Worm (Caenorhabditis elegans) whole organism, late embryonic: ENCODE data around the gene pgph-1.
A peak's percentile ranks its signal among the peaks of the same experiment; 100 is the strongest.

Experiments used
- F13H6.1 ChIP-seq: sonication (generic microtip); optimal IDR thresholded peaks from 2 replicates; lab custom pipeline; 2016; ENCODE audit warnings: missing genetic modification characterization, missing compliant biosample characterization
- K09A11.1 ChIP-seq: sonication (generic microtip); optimal IDR thresholded peaks from 2 replicates; lab custom pipeline; 2017; ENCODE audit warnings: antibody characterized with exemption, mild to moderate bottlenecking, missing genetic modification characterization, missing compliant biosample characterization; ENCODE audit not compliant: insufficient read depth
- ceh-14 ChIP-seq: sonication (generic microtip); optimal IDR thresholded peaks from 2 replicates; lab custom pipeline; 2016; ENCODE audit warnings: missing genotype, missing genetic modification characterization, missing compliant biosample characterization
- ceh-18 ChIP-seq: sonication (generic microtip); optimal IDR thresholded peaks from 2 replicates; lab custom pipeline; 2016; ENCODE audit warnings: missing genetic modification characterization, missing compliant biosample characterization
- ceh-19 ChIP-seq: fragments of 200-800 bp; sonication (Bioruptor generic); optimal IDR thresholded peaks from 2 replicates; lab custom pipeline; 2018; ENCODE audit warnings: mild to moderate bottlenecking, missing genetic modification characterization, missing compliant biosample characterization
- ceh-2 ChIP-seq: sonication (generic microtip); optimal IDR thresholded peaks from 2 replicates; lab custom pipeline; 2016; ENCODE audit warnings: missing genotype, missing genetic modification characterization, missing compliant biosample characterization
- ceh-24 ChIP-seq: sonication (generic microtip); optimal IDR thresholded peaks from 2 replicates; lab custom pipeline; 2016; ENCODE audit warnings: mild to moderate bottlenecking, missing genetic modification characterization, missing compliant biosample characterization
- ceh-30 ChIP-seq: fragments of 150-350 bp; optimal IDR thresholded peaks from 2 replicates; lab custom pipeline; 2014; ENCODE audit warnings: missing biosample characterization, missing genetic modification characterization
- ceh-45 ChIP-seq: fragments of 200-800 bp; sonication (Bioruptor generic); IDR thresholded peaks from 2 replicates; pipeline ENCODE4 v1.3.6; 2022; ENCODE audit warnings: missing genetic modification reagents, missing genetic modification characterization, missing compliant biosample characterization
- ceh-48 ChIP-seq: sonication (generic microtip); optimal IDR thresholded peaks from 2 replicates; lab custom pipeline; 2016; ENCODE audit warnings: missing genetic modification characterization, inconsistent platforms, missing compliant biosample characterization
- che-1 ChIP-seq: sonication (generic microtip); optimal IDR thresholded peaks from 2 replicates; lab custom pipeline; 2016; ENCODE audit warnings: mild to moderate bottlenecking, missing genetic modification characterization, missing compliant biosample characterization
- dmd-4 ChIP-seq: sonication (generic microtip); optimal IDR thresholded peaks from 2 replicates; lab custom pipeline; 2016; ENCODE audit warnings: borderline replicate concordance, missing genetic modification characterization, missing compliant biosample characterization
- elt-2 ChIP-seq: sonication (generic microtip); optimal IDR thresholded peaks from 2 replicates; lab custom pipeline; 2016; ENCODE audit warnings: missing genetic modification reagents, missing genetic modification characterization, missing compliant biosample characterization
- ets-4 ChIP-seq: sonication (generic microtip); optimal IDR thresholded peaks from 2 replicates; lab custom pipeline; 2016; ENCODE audit warnings: missing genetic modification characterization, missing compliant biosample characterization
- eyg-1 ChIP-seq: sonication (generic microtip); optimal IDR thresholded peaks from 2 replicates; lab custom pipeline; 2016; ENCODE audit warnings: missing genotype, missing genetic modification characterization, missing compliant biosample characterization
- fkh-10 ChIP-seq: fragments of 150-350 bp; optimal IDR thresholded peaks from 2 replicates; lab custom pipeline; 2014; ENCODE audit warnings: missing biosample characterization, missing genetic modification reagents, missing genetic modification characterization
- hlh-13 ChIP-seq: fragments of 200-800 bp; sonication (Bioruptor generic); optimal IDR thresholded peaks from 2 replicates; lab custom pipeline; 2018; ENCODE audit warnings: mild to moderate bottlenecking, missing genetic modification characterization, missing compliant biosample characterization
- hlh-15 ChIP-seq: sonication (generic microtip); optimal IDR thresholded peaks from 2 replicates; lab custom pipeline; 2016; ENCODE audit warnings: missing genetic modification characterization, missing compliant biosample characterization
- hlh-6 ChIP-seq: sonication (generic microtip); optimal IDR thresholded peaks from 2 replicates; lab custom pipeline; 2016; ENCODE audit warnings: missing genotype, missing genetic modification characterization, missing compliant biosample characterization
- hlh-8 ChIP-seq: sonication (generic microtip); optimal IDR thresholded peaks from 2 replicates; lab custom pipeline; 2016; ENCODE audit warnings: missing genotype, missing genetic modification characterization, missing compliant biosample characterization
- madf-2 ChIP-seq: sonication (generic microtip); optimal IDR thresholded peaks from 2 replicates; lab custom pipeline; 2017; ENCODE audit warnings: missing genetic modification characterization, missing compliant biosample characterization
- mec-3 ChIP-seq: sonication (generic microtip); optimal IDR thresholded peaks from 2 replicates; lab custom pipeline; 2016; ENCODE audit warnings: borderline replicate concordance, missing genetic modification characterization, missing compliant biosample characterization
- nhr-232 ChIP-seq: sonication (generic microtip); optimal IDR thresholded peaks from 2 replicates; lab custom pipeline; 2016; ENCODE audit warnings: missing genetic modification characterization, missing compliant biosample characterization
- npax-4 ChIP-seq: sonication (generic microtip); optimal IDR thresholded peaks from 2 replicates; lab custom pipeline; 2016; ENCODE audit warnings: missing genetic modification characterization, missing compliant biosample characterization
- odd-2 ChIP-seq: sonication (generic microtip); optimal IDR thresholded peaks from 2 replicates; lab custom pipeline; 2017; ENCODE audit warnings: antibody characterized with exemption, mild to moderate bottlenecking, missing genetic modification characterization, missing compliant biosample characterization
- pha-2 ChIP-seq: sonication (generic microtip); optimal IDR thresholded peaks from 2 replicates; lab custom pipeline; 2017; ENCODE audit warnings: mild to moderate bottlenecking, missing genetic modification characterization, missing compliant biosample characterization
- pha-4 ChIP-seq: fragments of 150-350 bp; optimal IDR thresholded peaks from 2 replicates; lab custom pipeline; 2018; ENCODE audit warnings: missing biosample characterization, missing genetic modification reagents, missing genetic modification characterization
- pqm-1 ChIP-seq: sonication (generic microtip); optimal IDR thresholded peaks from 2 replicates; lab custom pipeline; 2016; ENCODE audit warnings: missing genetic modification characterization, missing compliant biosample characterization
- pros-1 ChIP-seq: fragments of 150-350 bp; optimal IDR thresholded peaks from 2 replicates; lab custom pipeline; 2014; ENCODE audit warnings: missing biosample characterization, missing genetic modification reagents, missing genetic modification characterization
- ref-2 ChIP-seq: sonication (generic microtip); optimal IDR thresholded peaks from 2 replicates; lab custom pipeline; 2016; ENCODE audit warnings: missing genetic modification characterization, missing compliant biosample characterization
- rnt-1 ChIP-seq: sonication (generic microtip); optimal IDR thresholded peaks from 2 replicates; lab custom pipeline; 2016; ENCODE audit warnings: missing genetic modification characterization, missing compliant biosample characterization
- sdc-2 ChIP-seq: sonication (generic microtip); optimal IDR thresholded peaks from 2 replicates; lab custom pipeline; 2016; ENCODE audit warnings: missing genotype, missing genetic modification characterization, missing compliant biosample characterization
- sox-2 ChIP-seq: fragments of 200-800 bp; sonication (Bioruptor generic); IDR thresholded peaks from 2 replicates; pipeline ENCODE4 v1.3.6; 2022; ENCODE audit warnings: missing genetic modification reagents, missing genetic modification characterization, missing compliant biosample characterization
- sox-4 ChIP-seq: sonication (generic microtip); optimal IDR thresholded peaks from 2 replicates; lab custom pipeline; 2017; ENCODE audit warnings: mild to moderate bottlenecking, missing genetic modification characterization, inconsistent platforms, missing compliant biosample characterization
- tbx-7 ChIP-seq: sonication (generic microtip); optimal IDR thresholded peaks from 2 replicates; lab custom pipeline; 2016; ENCODE audit warnings: missing genotype, missing genetic modification characterization, missing compliant biosample characterization
- ttx-3 ChIP-seq: sonication (generic microtip); optimal IDR thresholded peaks from 2 replicates; lab custom pipeline; 2016; ENCODE audit warnings: missing genetic modification reagents, missing genetic modification characterization, missing compliant biosample characterization
- unc-3 ChIP-seq, 2 experiments: fragments of 200-800 bp in 1 of 2; sonication (Bioruptor generic) in 1 of 2; sonication (generic microtip) in 1 of 2; conservative IDR thresholded peaks in 1 of 2; optimal IDR thresholded peaks in 1 of 2; 2 replicates each; pipeline versions ENCODE4 v1.3.6 to Lab custom; 2016 to 2022; ENCODE audit warnings: missing compliant biosample characterization in 2 of 2, missing genetic modification characterization in 2 of 2, missing genetic modification reagents in 1 of 2
- unc-55 ChIP-seq: sonication (generic microtip); optimal IDR thresholded peaks from 2 replicates; lab custom pipeline; 2017; ENCODE audit warnings: missing biosample characterization, missing genetic modification reagents, missing genetic modification characterization
- unc-86 ChIP-seq: sonication (generic microtip); optimal IDR thresholded peaks from 2 replicates; lab custom pipeline; 2016; ENCODE audit warnings: missing genetic modification characterization, missing compliant biosample characterization
- zip-5 ChIP-seq: sonication (generic microtip); optimal IDR thresholded peaks from 2 replicates; lab custom pipeline; 2016; ENCODE audit warnings: missing genetic modification characterization, missing compliant biosample characterization
- ztf-16 ChIP-seq: sonication (generic microtip); optimal IDR thresholded peaks from 2 replicates; lab custom pipeline; 2017; ENCODE audit warnings: missing genetic modification characterization, missing compliant biosample characterization

pgph-1 gene

DNA sequence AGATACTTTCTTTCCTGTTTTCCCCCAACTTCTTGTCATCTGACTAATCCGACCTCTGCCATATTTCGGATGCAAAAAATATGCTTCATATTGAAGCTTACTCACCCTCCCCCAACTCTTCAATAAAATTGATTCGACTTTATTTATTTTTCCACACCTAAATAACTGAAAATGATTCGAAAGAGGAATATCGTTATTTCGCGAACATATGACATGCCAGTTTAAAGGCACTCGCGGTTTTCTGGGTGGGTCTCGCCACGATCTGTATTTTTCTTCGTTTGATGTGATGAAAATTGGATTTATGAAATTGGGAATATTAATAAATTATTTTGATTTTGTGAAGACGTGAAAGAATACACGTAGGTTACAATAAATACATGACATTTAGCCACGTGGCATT, 18.3 kb upstream of the pgph-1 start, which contains the start of gene F44E7.3:
F44E7.3 (plus strand) TSS at position 319 of the 400 bp plus-strand sequence.
- TF ChIP-seq K09A11.1 (tag; lab: Kevin White, UChicago), result no peak
- no peak for TF ChIP-seq odd-2 (tag; lab: Kevin White, UChicago)
- TF ChIP-seq ttx-3, result no peak
- no peak for TF ChIP-seq hlh-6 (tag; lab: Kevin White, UChicago)
- no peak for TF ChIP-seq ceh-19
- no peak for TF ChIP-seq ceh-18
- no peak for TF ChIP-seq elt-2
- no peak for TF ChIP-seq che-1
- TF ChIP-seq pros-1 (tag; lab: Kevin White, UChicago), result no peak
- no peak for TF ChIP-seq ceh-2 (tag; lab: Kevin White, UChicago)
- no peak for TF ChIP-seq pha-4
- TF ChIP-seq eyg-1 (tag; lab: Kevin White, UChicago), result no peak
- TF ChIP-seq madf-2, result no peak
- no peak for TF ChIP-seq dmd-4 (tag; lab: Kevin White, UChicago)
- TF ChIP-seq tbx-7 (tag; lab: Kevin White, UChicago), result no peak
- TF ChIP-seq ztf-16 (tag; lab: Kevin White, UChicago), result no peak
- TF ChIP-seq ceh-14 (tag; lab: Kevin White, UChicago), result no peak
- TF ChIP-seq sox-4 (tag; lab: Kevin White, UChicago), result no peak
- no peak for TF ChIP-seq mec-3 (tag; lab: Kevin White, UChicago)
- TF ChIP-seq, all 69 proteins: peak for 0

DNA sequence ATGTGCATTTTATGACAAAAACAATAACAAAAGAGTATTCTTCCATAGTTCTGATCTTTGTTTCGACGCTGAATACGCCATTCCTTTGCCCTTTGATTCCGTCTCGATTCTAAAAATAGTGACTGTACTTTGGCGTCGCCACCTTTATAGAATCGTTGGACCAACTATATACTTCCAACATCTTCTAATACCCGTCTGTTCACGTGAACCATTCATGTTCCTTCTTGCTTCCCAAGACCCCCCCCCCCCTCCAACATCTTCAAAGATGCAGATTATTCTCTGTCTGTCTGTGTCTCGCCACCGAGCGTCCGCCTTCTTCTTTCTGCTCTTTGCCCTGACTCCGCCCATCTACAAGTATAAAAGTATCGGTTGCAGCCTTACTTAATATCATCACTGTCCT, 16.7 kb upstream of the pgph-1 start:
- TF ChIP-seq rnt-1 (no peak), sox-4 (tag; lab: Kevin White, UChicago) (no peak), ets-4 (tag; lab: Kevin White, UChicago) (no peak), ceh-14 (tag; lab: Kevin White, UChicago) (no peak), ceh-24 (tag; lab: Kevin White, UChicago) (no peak), ceh-48 (tag; lab: Kevin White, UChicago) (no peak), hlh-13 (GFP tag; lab: Kevin White, UChicago) (no peak), unc-86 (tag; lab: Kevin White, UChicago) (no peak), F13H6.1 (tag; lab: Kevin White, UChicago) (no peak)

DNA sequence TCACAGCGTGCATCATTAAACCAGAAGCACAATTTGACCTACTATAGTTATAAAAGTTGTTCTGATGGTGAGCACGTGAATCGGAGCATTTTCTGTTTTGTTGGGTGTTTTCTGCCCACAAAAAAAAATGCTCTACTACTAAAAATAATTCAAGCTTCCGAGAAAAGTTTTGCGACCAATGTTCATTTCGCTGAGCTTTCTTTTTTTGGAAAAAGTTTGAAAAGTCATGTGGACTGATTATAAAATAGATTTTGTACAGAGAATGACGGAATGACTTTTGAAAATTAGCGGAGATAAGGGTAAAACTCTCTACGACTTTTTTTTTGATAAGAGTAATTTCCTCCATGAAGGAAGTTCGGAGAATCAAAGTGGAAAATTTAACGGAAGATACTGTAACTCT, 16.2 kb upstream of the pgph-1 start:
- TF ChIP-seq ceh-45 (GFP tag; lab: Robert Waterston, UW) (no peak), hlh-8 (no peak), unc-55 (no peak), hlh-13 (GFP tag; lab: Kevin White, UChicago) (no peak), che-1 (no peak), unc-86 (tag; lab: Kevin White, UChicago) (no peak), npax-4 (no peak), pqm-1 (tag; lab: Kevin White, UChicago) (no peak), ceh-19 (no peak), ceh-2 (tag; lab: Kevin White, UChicago) (no peak), ref-2 (tag; lab: Kevin White, UChicago) (no peak), ceh-18 (no peak), odd-2 (tag; lab: Kevin White, UChicago) (no peak), zip-5 (tag; lab: Kevin White, UChicago) (no peak)
- TF ChIP-seq, all 69 proteins: peak for 0

DNA sequence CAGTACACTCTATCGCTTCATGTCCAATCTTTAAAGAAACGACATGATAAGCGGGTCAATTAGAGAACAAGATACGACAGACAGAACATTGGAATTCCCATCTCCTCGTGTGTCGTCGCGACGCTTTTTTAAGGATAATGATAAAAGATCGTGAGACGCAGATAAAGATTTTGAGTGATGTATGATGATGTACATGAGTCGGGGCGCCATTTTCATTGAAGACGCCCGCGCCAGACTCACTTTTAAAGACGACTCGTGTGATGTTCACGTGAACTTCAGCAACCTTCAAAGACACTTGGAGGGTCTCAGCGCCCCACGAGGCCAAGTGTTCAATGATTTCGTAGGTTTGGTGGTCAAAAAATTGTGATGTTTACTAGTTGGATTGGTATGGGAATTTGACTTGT, 15.0 kb upstream of the pgph-1 start:
- TF ChIP-seq elt-2, result peak; percentile 30
- no peak for TF ChIP-seq unc-3 (GFP tag; conservative IDR thresholded peaks at IDR 0.05; lab: Robert Waterston, UW)
- no peak for TF ChIP-seq unc-3 (tag; optimal IDR thresholded peaks at IDR 0.05; lab: Kevin White, UChicago)
- TF ChIP-seq, all 69 proteins: peak for 1

DNA sequence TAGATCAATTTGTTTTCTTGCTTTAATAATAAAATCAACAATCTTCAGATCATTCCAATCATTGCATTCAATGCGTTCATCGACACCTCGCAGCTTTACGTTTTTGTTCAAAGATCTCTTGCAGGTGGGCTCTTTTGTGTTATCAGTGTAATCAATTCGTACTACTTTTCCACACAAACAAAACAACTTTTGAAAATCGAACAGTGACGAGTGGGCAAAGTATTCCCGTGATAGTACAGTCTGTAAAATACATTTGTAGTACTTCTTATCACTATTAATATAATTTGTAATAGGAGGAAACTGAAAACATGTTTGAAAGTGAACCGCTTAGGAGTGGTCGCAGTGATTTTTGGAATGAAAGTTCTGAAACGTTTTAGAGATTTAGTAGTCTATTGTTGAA, 11.7 kb upstream of the pgph-1 start, which contains the start of gene pgph-2:
pgph-2 (plus strand) TSS at position 47 of the 400 bp plus-strand sequence.
- TF ChIP-seq pha-2 (tag; lab: Kevin White, UChicago) (no peak), fkh-10 (GFP tag; lab: Kevin White, UChicago) (no peak), nhr-232 (tag; lab: Kevin White, UChicago) (no peak), ceh-30 (tag; lab: Kevin White, UChicago) (no peak), hlh-6 (tag; lab: Kevin White, UChicago) (no peak), hlh-15 (no peak), sox-2 (GFP tag; lab: Robert Waterston, UW) (no peak), sdc-2 (no peak), madf-2 (no peak), ref-2 (tag; lab: Kevin White, UChicago) (no peak), npax-4 (no peak)
